Worm (Caenorhabditis elegans): Measurements from ENCODE around the gene Y38H6C.13.
"Not testable (repeated sequence)": the region's sequence is repeated elsewhere in the genome, so short reads cannot be mapped to it uniquely, and the experiment has no call there.

Y38H6C.13 gene

DNA sequence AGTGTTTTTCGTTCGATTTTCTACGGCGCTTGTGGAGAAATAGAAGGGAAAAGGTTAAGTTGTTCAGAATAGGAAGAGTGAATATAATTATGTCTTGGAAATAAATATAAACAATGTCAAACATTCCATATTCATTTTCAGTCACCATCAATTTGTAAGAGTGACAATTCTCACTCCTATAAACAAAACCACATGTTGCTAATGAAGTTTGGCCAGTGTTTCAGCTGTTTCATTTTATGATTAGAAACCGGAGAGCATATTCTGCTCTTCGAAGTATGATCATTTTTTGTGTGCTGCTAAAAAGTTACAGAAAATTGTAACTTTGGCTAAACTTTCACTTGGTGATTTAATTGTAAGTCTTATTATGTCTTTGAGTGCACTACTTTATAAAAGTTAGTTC, 27.5 kb downstream of the Y38H6C.13 start, which contains the start of gene Y38H6C.21:
Y38H6C.21 (minus strand) TSS at position 148 of the 400 bp plus-strand sequence.
- TF ChIP-seq mxl-3 (GFP tag; optimal IDR thresholded peaks at IDR 0.05) (no peak), hlh-30 (tag; optimal IDR thresholded peaks at IDR 0.05; ENCODE audit: insufficient read depth) (no peak), dmd-6 (GFP tag; IDR thresholded peaks at IDR 0.05) (peak; percentile 61)

DNA sequence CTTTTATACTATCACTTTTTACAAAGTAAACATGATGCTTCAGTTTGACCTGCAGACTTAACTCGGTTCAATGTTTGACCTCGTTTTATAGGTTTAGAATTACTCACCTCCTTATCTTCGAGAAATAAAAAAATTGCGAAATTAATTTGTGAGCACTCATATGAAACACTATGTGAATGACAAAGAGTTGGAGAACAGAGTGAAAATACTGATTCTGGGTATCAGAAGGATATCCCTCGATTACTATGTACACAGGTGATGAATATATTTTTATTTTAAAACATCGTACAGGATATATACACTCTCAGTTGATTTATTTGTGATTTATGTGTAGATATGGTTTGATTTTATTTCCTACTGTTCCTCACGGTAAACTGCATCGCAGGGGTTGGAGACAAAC, 28.7 kb downstream of the Y38H6C.13 start, which contains the start of gene Y38H6C.23:
Y38H6C.23 (minus strand) TSS at position 101 of the 400 bp plus-strand sequence.
- TF ChIP-seq zag-1 (tag; optimal IDR thresholded peaks at IDR 0.05) (no peak), nhr-42 (GFP tag; IDR thresholded peaks at IDR 0.05) (no peak), unc-62 (GFP tag; optimal IDR thresholded peaks at IDR 0.05 in 1 of 2) (peak in 1 of 2 experiments; percentile 37), unc-62 (tag; optimal IDR thresholded peaks at IDR 0.05) (no peak), mes-2 (tag; optimal IDR thresholded peaks at IDR 0.05; ENCODE audit: poor library complexity, severe bottlenecking) (no peak), ceh-44 (GFP tag; IDR thresholded peaks at IDR 0.05) (no peak), mdl-1 (tag; optimal IDR thresholded peaks at IDR 0.05) (no peak), R02D3.7 (tag; optimal IDR thresholded peaks at IDR 0.05) (no peak), F26F4.8 (GFP tag; conservative IDR thresholded peaks at IDR 0.05) (no peak), dmd-6 (GFP tag; IDR thresholded peaks at IDR 0.05) (peak; percentile 66), hlh-30 (tag; optimal IDR thresholded peaks at IDR 0.05; ENCODE audit: insufficient read depth) (no peak), nhr-77 (tag; optimal IDR thresholded peaks at IDR 0.05) (no peak), lir-3 (tag; optimal IDR thresholded peaks at IDR 0.05) (no peak)

DNA sequence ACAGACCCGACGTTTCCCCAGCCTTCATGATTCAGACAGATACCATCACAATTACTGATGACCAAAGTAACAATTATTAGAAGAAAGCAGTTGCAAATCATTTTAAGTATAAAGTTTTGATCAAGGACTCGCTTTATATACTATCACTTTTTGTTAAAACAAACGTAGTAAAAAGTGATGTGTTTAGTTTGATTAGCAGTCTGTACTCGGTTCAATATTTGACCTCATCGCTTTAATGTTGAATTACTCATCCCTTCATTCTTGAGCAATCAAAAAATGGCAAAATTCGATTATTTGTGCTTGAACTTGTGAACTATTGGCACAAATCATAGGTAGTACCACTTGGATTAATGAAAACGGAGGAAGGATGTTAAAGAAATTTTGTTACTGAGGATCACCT, 30.7 kb downstream of the Y38H6C.13 start, which contains the start of gene abf-4:
abf-4 (minus strand) TSS at position 101 of the 400 bp plus-strand sequence.
- TF ChIP-seq nhr-111 (GFP tag; optimal IDR thresholded peaks at IDR 0.05) (no peak), lin-39 (tag; optimal IDR thresholded peaks at IDR 0.05) (no peak), ctbp-1 (GFP tag; IDR thresholded peaks at IDR 0.05) (no peak), lin-13 (GFP tag; optimal IDR thresholded peaks at IDR 0.05) (no peak), hlh-11 (tag; optimal IDR thresholded peaks at IDR 0.05) (no peak), hlh-30 (tag; optimal IDR thresholded peaks at IDR 0.05; ENCODE audit: insufficient read depth) (no peak), madf-5 (GFP tag; IDR thresholded peaks at IDR 0.05) (no peak), dpl-1 (GFP tag; optimal IDR thresholded peaks at IDR 0.05) (no peak), unc-39 (tag; optimal IDR thresholded peaks at IDR 0.05) (no peak), ZK546.5 (tag; optimal IDR thresholded peaks at IDR 0.05) (no peak), ceh-32 (tag; optimal IDR thresholded peaks at IDR 0.05; ENCODE audit: poor library complexity) (no peak), mep-1 (tag; optimal IDR thresholded peaks at IDR 0.05) (no peak), tag-97 (GFP tag; IDR thresholded peaks at IDR 0.05) (no peak), duxl-1 (tag; optimal IDR thresholded peaks at IDR 0.05; ENCODE audit: poor library complexity) (no peak), dve-1 (tag; optimal IDR thresholded peaks at IDR 0.05; ENCODE audit: insufficient read depth) (no peak), ceh-82 (tag; optimal IDR thresholded peaks at IDR 0.05) (no peak)

DNA sequence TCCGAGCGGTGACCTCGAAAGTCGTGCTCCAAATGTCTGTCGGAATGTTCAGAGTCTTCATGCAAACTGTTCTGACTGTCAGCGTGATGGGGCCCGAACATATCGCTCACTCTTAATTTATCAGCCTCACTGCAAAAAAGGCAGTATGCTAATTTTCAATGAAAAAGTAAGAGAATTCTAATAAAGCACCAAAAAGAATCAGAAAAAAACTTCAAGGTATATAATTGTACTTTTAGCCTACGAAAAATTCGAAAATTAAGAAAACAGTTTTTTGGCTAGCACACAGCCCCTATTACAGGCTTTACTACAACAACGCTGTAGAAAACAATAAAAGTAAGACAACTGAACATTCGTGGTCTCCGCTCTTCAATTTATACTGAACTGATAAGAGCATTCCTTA, 34.2 kb downstream of the Y38H6C.13 start, which contains the start of gene F26F2.1:
F26F2.1 (minus strand) TSS at position 101 of the 400 bp plus-strand sequence.
- TF ChIP-seq fkh-10 (GFP tag; optimal IDR thresholded peaks at IDR 0.05) (no peak), ceh-44 (GFP tag; IDR thresholded peaks at IDR 0.05) (no peak), nhr-28 (tag; optimal IDR thresholded peaks at IDR 0.05) (no peak), lsy-2 (tag; optimal IDR thresholded peaks at IDR 0.05) (no peak), Y105C5A.15 (GFP tag; IDR thresholded peaks at IDR 0.05) (no peak)

DNA sequence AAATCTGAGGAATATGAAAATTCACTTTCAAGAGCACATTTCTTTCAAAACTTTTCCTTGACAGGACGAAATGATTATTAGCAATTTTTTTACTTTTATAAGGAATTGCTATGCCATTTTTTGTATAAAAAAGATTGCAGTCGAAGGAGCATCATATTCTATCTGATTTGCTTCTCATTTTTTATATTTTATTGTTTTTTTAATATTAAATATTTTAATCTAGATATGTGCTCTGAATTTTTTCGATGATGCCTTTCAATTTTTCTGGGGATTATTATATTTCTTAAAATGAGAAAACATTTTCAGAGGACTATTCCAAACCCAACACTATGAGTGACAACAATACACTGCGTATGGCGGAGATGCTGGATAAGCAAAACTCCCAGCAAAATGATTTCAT, 36.5 kb downstream of the Y38H6C.13 start, which contains the start of gene F26F2.13:
F26F2.13 (plus strand) TSS at position 301 of the 400 bp plus-strand sequence.
- not testable (repeated sequence) for TF ChIP-seq madf-5 (GFP tag; IDR thresholded peaks at IDR 0.05); mdl-1 (tag; optimal IDR thresholded peaks at IDR 0.05); spr-3 (GFP tag; optimal IDR thresholded peaks at IDR 0.05)

All from whole organism, L4 larva.